Worm (Caenorhabditis elegans) whole organism, L1 larva: ENCODE data around the gene gpx-4.

ENCODE experiments used
- aly-2 ChIP-seq: fragments of 150-350 bp; optimal IDR thresholded peaks from 2 replicates; lab custom pipeline; 2014; ENCODE audit warnings: missing biosample characterization, missing genetic modification characterization
- ceh-82 ChIP-seq, 3 experiments: fragments of 150-350 bp in 1 of 3; sonication (generic microtip) in 2 of 3; optimal IDR thresholded peaks; 2 replicates each; lab custom pipeline; 2014 to 2017; ENCODE audit warnings: missing biosample characterization in 3 of 3, missing genetic modification characterization in 3 of 3
- elt-2 ChIP-seq: sonication (generic microtip); optimal IDR thresholded peaks from 2 replicates; lab custom pipeline; 2016; ENCODE audit warnings: missing genetic modification characterization, mild to moderate bottlenecking, inconsistent platforms, missing compliant biosample characterization, missing genetic modification reagents
- fkh-10 ChIP-seq: sonication (generic microtip); optimal IDR thresholded peaks from 2 replicates; lab custom pipeline; 2017; ENCODE audit warnings: missing biosample characterization, missing genetic modification reagents, missing genetic modification characterization
- nhr-237 ChIP-seq: fragments of 150-350 bp; optimal IDR thresholded peaks from 2 replicates; lab custom pipeline; 2014; ENCODE audit warnings: missing biosample characterization, missing genetic modification characterization
- nhr-71 ChIP-seq: sonication (generic microtip); optimal IDR thresholded peaks from 2 replicates; lab custom pipeline; 2016; ENCODE audit warnings: mild to moderate bottlenecking, missing genetic modification characterization, moderate library complexity, missing compliant biosample characterization
- snu-23 ChIP-seq: sonication (generic microtip); optimal IDR thresholded peaks from 2 replicates; lab custom pipeline; 2016; ENCODE audit warnings: missing genetic modification characterization, missing compliant biosample characterization
- tbx-2 ChIP-seq: sonication (generic microtip); optimal IDR thresholded peaks from 2 replicates; lab custom pipeline; 2016; ENCODE audit warnings: missing genetic modification characterization, missing compliant biosample characterization

- no peak for TF ChIP-seq ceh-82 (tag; optimal IDR thresholded peaks at IDR 0.05; lab: Kevin White, UChicago)
- no peak for TF ChIP-seq fkh-10 (GFP tag; lab: Kevin White, UChicago)
- no peak for TF ChIP-seq elt-2 (tag; lab: Kevin White, UChicago)
- TF ChIP-seq nhr-237: no peak
- TF ChIP-seq aly-2 (tag; lab: Kevin White, UChicago): no peak
- peak; percentile 6 for TF ChIP-seq nhr-71
- TF ChIP-seq tbx-2 (tag; lab: Kevin White, UChicago): no peak
- TF ChIP-seq snu-23 (GFP tag; lab: Kevin White, UChicago): no peak
These were observed 18.2 kb downstream of the gpx-4 start for ce11 chrIV:2656400-2657139.
